Fruit fly (Drosophila melanogaster) whole organism, prepupa: Measurements from ENCODE around the gene shf.

Source experiments
- CG10631 ChIP-seq: fragments of 200-800 bp; sonication (Bioruptor generic); optimal IDR thresholded peaks from 2 replicates; lab custom pipeline; 2016; ENCODE audit warnings: missing biosample characterization, missing genetic modification characterization
- CG11294 ChIP-seq: fragments of 200-800 bp; sonication (Bioruptor generic); IDR thresholded peaks from 2 replicates; pipeline ENCODE4 v1.3.6; 2022; ENCODE audit warnings: missing biosample characterization, missing genetic modification characterization
- CG11762 ChIP-seq: fragments of 200-800 bp; sonication (Bioruptor generic); optimal IDR thresholded peaks from 3 replicates; lab custom pipeline; 2016; ENCODE audit warnings: missing biosample characterization, missing genetic modification characterization; ENCODE audit not compliant: insufficient read depth
- CG15336 ChIP-seq: fragments of 200-800 bp; sonication (Bioruptor generic); IDR thresholded peaks from 2 replicates; pipeline ENCODE4 v1.3.6; 2022; ENCODE audit warnings: missing biosample characterization, missing genetic modification characterization
- CG1621 ChIP-seq: fragments of 200-800 bp; sonication (Bioruptor generic); optimal IDR thresholded peaks from 3 replicates; lab custom pipeline; 2018; ENCODE audit warnings: missing biosample characterization, mild to moderate bottlenecking, missing genetic modification characterization
- CG16779 ChIP-seq: fragments of 200-800 bp; sonication (Bioruptor generic); optimal IDR thresholded peaks from 3 replicates; lab custom pipeline; 2017; ENCODE audit warnings: missing biosample characterization, mild to moderate bottlenecking, missing genetic modification characterization
- CG31627 ChIP-seq: fragments of 200-800 bp; sonication (Bioruptor generic); optimal IDR thresholded peaks from 3 replicates; lab custom pipeline; 2016; ENCODE audit warnings: missing biosample characterization, missing genetic modification characterization
- CG34406 ChIP-seq: fragments of 200-800 bp; sonication (Bioruptor generic); optimal IDR thresholded peaks from 3 replicates; lab custom pipeline; 2016; ENCODE audit warnings: missing biosample characterization, missing genetic modification characterization
- CG3919 ChIP-seq: fragments of 200-800 bp; sonication (Bioruptor generic); optimal IDR thresholded peaks from 3 replicates; lab custom pipeline; 2016; ENCODE audit warnings: missing biosample characterization, missing genetic modification characterization
- CG4318 ChIP-seq: fragments of 200-800 bp; sonication (Bioruptor generic); optimal IDR thresholded peaks from 3 replicates; lab custom pipeline; 2017; ENCODE audit warnings: missing biosample characterization, mild to moderate bottlenecking, missing genetic modification characterization
- CG6163 ChIP-seq: fragments of 200-800 bp; sonication (Bioruptor generic); IDR thresholded peaks from 3 replicates; pipeline ENCODE4 v1.3.6; 2022; ENCODE audit warnings: missing biosample characterization, missing genetic modification characterization
- CG6276 ChIP-seq: fragments of 200-800 bp; sonication (Bioruptor generic); optimal IDR thresholded peaks from 2 replicates; lab custom pipeline; 2017; ENCODE audit warnings: missing biosample characterization, mild to moderate bottlenecking, missing genetic modification characterization
- CG6792 ChIP-seq: fragments of 200-800 bp; sonication (Bioruptor generic); optimal IDR thresholded peaks from 3 replicates; lab custom pipeline; 2016; ENCODE audit warnings: missing biosample characterization, missing genetic modification characterization
- CG6808 ChIP-seq: fragments of 200-800 bp; sonication (Bioruptor generic); optimal IDR thresholded peaks from 3 replicates; lab custom pipeline; 2017; ENCODE audit warnings: missing biosample characterization, missing genetic modification characterization, mild to moderate bottlenecking, moderate library complexity, missing genetic modification reagents
- CG6854 ChIP-seq: fragments of 200-800 bp; sonication (Bioruptor generic); optimal IDR thresholded peaks from 2 replicates; lab custom pipeline; 2017; ENCODE audit warnings: missing biosample characterization, mild to moderate bottlenecking, missing genetic modification characterization
- CG7368 ChIP-seq: fragments of 200-800 bp; sonication (Bioruptor generic); optimal IDR thresholded peaks from 3 replicates; lab custom pipeline; 2016; ENCODE audit warnings: missing biosample characterization, missing genetic modification characterization
- CG8119 ChIP-seq: fragments of 200-800 bp; sonication (Bioruptor generic); IDR thresholded peaks from 3 replicates; pipeline ENCODE4 v1.3.6; 2022; ENCODE audit warnings: missing biosample characterization, missing genetic modification characterization
- CG8319 ChIP-seq: fragments of 200-800 bp; sonication (Bioruptor generic); optimal IDR thresholded peaks from 3 replicates; lab custom pipeline; 2016; ENCODE audit warnings: missing biosample characterization, missing genetic modification characterization
- CG8632 ChIP-seq: fragments of 200-800 bp; sonication (Bioruptor generic); optimal IDR thresholded peaks from 3 replicates; lab custom pipeline; 2016; ENCODE audit warnings: missing biosample characterization, missing genetic modification characterization
- CG9139 ChIP-seq: fragments of 200-800 bp; sonication (Bioruptor generic); optimal IDR thresholded peaks from 3 replicates; lab custom pipeline; 2017; ENCODE audit warnings: missing biosample characterization, mild to moderate bottlenecking, missing genetic modification characterization
- Eip78C ChIP-seq: fragments of 200-800 bp; sonication (Bioruptor generic); peaks from one replicate; lab custom pipeline; 2016; ENCODE audit warnings: missing biosample characterization, missing genetic modification characterization
- Ets21C ChIP-seq: fragments of 200-800 bp; sonication (Bioruptor generic); optimal IDR thresholded peaks from 3 replicates; lab custom pipeline; 2016; ENCODE audit warnings: missing biosample characterization, missing genetic modification characterization
- Ets96B ChIP-seq: fragments of 200-800 bp; optimal IDR thresholded peaks from 2 replicates; lab custom pipeline; 2019; ENCODE audit warnings: missing biosample characterization, mild to moderate bottlenecking, missing genetic modification characterization, moderate library complexity
- Hr38 ChIP-seq: sonication (Bioruptor generic); optimal IDR thresholded peaks from 2 replicates; lab custom pipeline; 2016; ENCODE audit warnings: missing biosample characterization, missing genetic modification characterization
- Hr39 ChIP-seq: fragments of 200-800 bp; sonication (Bioruptor generic); optimal IDR thresholded peaks from 2 replicates; lab custom pipeline; 2016; ENCODE audit warnings: missing biosample characterization, missing genetic modification characterization
- Hr4 ChIP-seq: fragments of 200-800 bp; sonication (Bioruptor generic); optimal IDR thresholded peaks from 3 replicates; lab custom pipeline; 2016; ENCODE audit warnings: missing biosample characterization, missing genetic modification characterization
- Lpt ChIP-seq: fragments of 200-800 bp; sonication (Bioruptor generic); optimal IDR thresholded peaks from 3 replicates; lab custom pipeline; 2016; ENCODE audit warnings: missing biosample characterization, missing genetic modification characterization
- OdsH ChIP-seq: fragments of 200-800 bp; sonication (Bioruptor generic); optimal IDR thresholded peaks from 3 replicates; lab custom pipeline; 2016; ENCODE audit warnings: missing biosample characterization, missing genetic modification characterization
- Smox ChIP-seq: fragments of 200-800 bp; sonication (Bioruptor generic); optimal IDR thresholded peaks from 3 replicates; lab custom pipeline; 2016; ENCODE audit warnings: missing biosample characterization, missing genetic modification characterization
- Sox102F ChIP-seq: fragments of 200-800 bp; sonication (Bioruptor generic); optimal IDR thresholded peaks from 2 replicates; lab custom pipeline; 2016; ENCODE audit warnings: missing biosample characterization, mild to moderate bottlenecking, missing genetic modification characterization
- Sox14 ChIP-seq: fragments of 200-800 bp; sonication (Bioruptor generic); optimal IDR thresholded peaks from 3 replicates; lab custom pipeline; 2016; ENCODE audit warnings: missing biosample characterization, missing genetic modification characterization
- Sox15 ChIP-seq: fragments of 200-800 bp; sonication (Bioruptor generic); optimal IDR thresholded peaks from 3 replicates; lab custom pipeline; 2016; ENCODE audit warnings: missing biosample characterization, missing genetic modification characterization
- achi ChIP-seq: fragments of 200-800 bp; sonication (Bioruptor generic); optimal IDR thresholded peaks from 3 replicates; lab custom pipeline; 2016; ENCODE audit warnings: missing biosample characterization, missing genetic modification characterization
- acj6 ChIP-seq: fragments of 200-800 bp; sonication (Bioruptor generic); optimal IDR thresholded peaks from 3 replicates; lab custom pipeline; 2016; ENCODE audit warnings: missing biosample characterization, missing genetic modification characterization
- cyc ChIP-seq: fragments of 200-800 bp; sonication (Bioruptor generic); optimal IDR thresholded peaks from 3 replicates; lab custom pipeline; 2016; ENCODE audit warnings: missing biosample characterization, missing genetic modification characterization
- dac ChIP-seq: fragments of 200-800 bp; sonication (Bioruptor generic); optimal IDR thresholded peaks from 2 replicates; lab custom pipeline; 2017; ENCODE audit warnings: missing biosample characterization, mild to moderate bottlenecking, missing genetic modification characterization
- dsx ChIP-seq: fragments of 200-800 bp; optimal IDR thresholded peaks from 3 replicates; lab custom pipeline; 2019; ENCODE audit warnings: missing biosample characterization, mild to moderate bottlenecking, missing genetic modification characterization, moderate library complexity; ENCODE audit not compliant: poor library complexity, severe bottlenecking
- eg ChIP-seq: fragments of 200-800 bp; sonication (Bioruptor generic); IDR thresholded peaks from 3 replicates; pipeline ENCODE4 v1.3.6; 2022; ENCODE audit warnings: missing biosample characterization, missing genetic modification characterization
- fd59A ChIP-seq: fragments of 200-800 bp; sonication (Bioruptor generic); optimal IDR thresholded peaks from 2 replicates; lab custom pipeline; 2017; ENCODE audit warnings: missing biosample characterization, mild to moderate bottlenecking, missing genetic modification characterization, missing genetic modification reagents
- lz ChIP-seq: fragments of 200-800 bp; sonication (Bioruptor generic); optimal IDR thresholded peaks from 3 replicates; lab custom pipeline; 2016; ENCODE audit warnings: missing biosample characterization, missing genetic modification characterization
- net ChIP-seq: fragments of 200-800 bp; sonication (Bioruptor generic); optimal IDR thresholded peaks from 3 replicates; lab custom pipeline; 2016; ENCODE audit warnings: missing biosample characterization, missing genetic modification characterization
- pdm3 ChIP-seq: fragments of 200-800 bp; sonication (Bioruptor generic); optimal IDR thresholded peaks from 3 replicates; lab custom pipeline; 2016; ENCODE audit warnings: missing biosample characterization, missing genetic modification characterization
- salr ChIP-seq, 2 experiments: fragments of 200-800 bp; sonication (Bioruptor generic); optimal IDR thresholded peaks; 3 replicates each; lab custom pipeline; 2016 to 2018; ENCODE audit warnings: missing biosample characterization in 2 of 2, missing genetic modification characterization in 2 of 2, mild to moderate bottlenecking in 1 of 2
- ss ChIP-seq, 2 experiments: fragments of 200-800 bp; sonication (Bioruptor generic); optimal IDR thresholded peaks; 2 replicates in 1 of 2; 3 replicates in 1 of 2; lab custom pipeline; 2017 to 2018; ENCODE audit warnings: mild to moderate bottlenecking in 2 of 2, missing biosample characterization in 2 of 2, missing genetic modification characterization in 2 of 2, moderate library complexity in 1 of 2
- svp ChIP-seq: fragments of 200-800 bp; sonication (Bioruptor generic); peaks from one replicate; lab custom pipeline; 2016; ENCODE audit warnings: missing biosample characterization, missing genetic modification characterization
- topi ChIP-seq: fragments of 200-800 bp; sonication (Bioruptor generic); optimal IDR thresholded peaks from 3 replicates; lab custom pipeline; 2016; ENCODE audit warnings: missing biosample characterization, missing genetic modification characterization
- vri ChIP-seq: fragments of 200-800 bp; sonication (Bioruptor generic); optimal IDR thresholded peaks from 3 replicates; lab custom pipeline; 2016; ENCODE audit warnings: missing biosample characterization, mild to moderate bottlenecking, missing genetic modification characterization

Gene shf

dm6 chrX:6791531-6791930 lies 12.1 kb upstream of the shf start (continued):
- TF ChIP-seq ss (GFP tag; optimal IDR thresholded peaks at IDR 0.05; lab: Kevin White, UChicago): no peak
- peak; percentile 92 for TF ChIP-seq CG8119 (GFP tag; lab: Robert Waterston, UW)
- peak; percentile 64 for TF ChIP-seq CG6792 (GFP tag; lab: Kevin White, UChicago)
- peak; percentile 68 for TF ChIP-seq svp (GFP tag; lab: Kevin White, UChicago)
- peak; percentile 65 for TF ChIP-seq CG34406 (GFP tag; lab: Kevin White, UChicago)
- peak; percentile 78 for TF ChIP-seq Sox102F (GFP tag; lab: Kevin White, UChicago)
- no peak for TF ChIP-seq CG9139 (GFP tag; lab: Kevin White, UChicago)

- TF ChIP-seq svp (GFP tag; lab: Kevin White, UChicago): peak; percentile 97
- TF ChIP-seq CG16779 (tag; lab: Kevin White, UChicago): no peak
- no peak for TF ChIP-seq salr (GFP tag; optimal IDR thresholded peaks at IDR 0.05; lab: Kevin White, UChicago)
- peak; percentile 37 for TF ChIP-seq Eip78C (GFP tag; lab: Kevin White, UChicago)
Measured at dm6 chrX:6790944-6791343, 11.5 kb upstream of the shf start.

- TF ChIP-seq CG11762 (GFP tag; lab: Kevin White, UChicago) (no peak), achi (no peak), CG6163 (no peak), OdsH (GFP tag; lab: Kevin White, UChicago) (peak; percentile 32), net (no peak), CG16779 (tag; lab: Kevin White, UChicago) (no peak), pdm3 (GFP tag; lab: Kevin White, UChicago) (peak; percentile 1), ss (GFP tag; optimal IDR thresholded peaks at IDR 0.05; lab: Kevin White, UChicago) (no peak), CG6276 (no peak), Sox14 (GFP tag; lab: Kevin White, UChicago) (no peak), CG7368 (no peak), lz (GFP tag; lab: Kevin White, UChicago) (peak; percentile 1), Hr39 (GFP tag; lab: Kevin White, UChicago) (peak; percentile 20), CG10631 (no peak), CG4318 (no peak), Eip78C (GFP tag; lab: Kevin White, UChicago) (peak; percentile 78), Smox (no peak), vri (GFP tag; lab: Kevin White, UChicago) (no peak), CG6854 (GFP tag; lab: Kevin White, UChicago) (no peak), CG3919 (GFP tag; lab: Kevin White, UChicago) (no peak), acj6 (GFP tag; lab: Kevin White, UChicago) (peak; percentile 9), CG8319 (no peak), CG15336 (GFP tag; lab: Robert Waterston, UW) (no peak), Lpt (no peak), CG6808 (peak; percentile 0), cyc (GFP tag; lab: Kevin White, UChicago) (peak; percentile 4), Hr4 (peak; percentile 13), dsx (no peak), CG6792 (GFP tag; lab: Kevin White, UChicago) (no peak), eg (GFP tag; lab: Robert Waterston, UW) (no peak), svp (GFP tag; lab: Kevin White, UChicago) (peak; percentile 68), CG31627 (peak; percentile 20), Ets21C (no peak), CG9139 (GFP tag; lab: Kevin White, UChicago) (no peak), Sox15 (GFP tag; lab: Kevin White, UChicago) (no peak), CG1621 (no peak), CG8119 (GFP tag; lab: Robert Waterston, UW) (no peak), CG8632 (GFP tag; lab: Kevin White, UChicago) (no peak), Ets96B (peak; percentile 5), CG11294 (GFP tag; lab: Robert Waterston, UW) (no peak), topi (no peak), dac (GFP tag; lab: Kevin White, UChicago) (no peak), salr (GFP tag; optimal IDR thresholded peaks at IDR 0.05; lab: Kevin White, UChicago) (no peak), Sox102F (GFP tag; lab: Kevin White, UChicago) (no peak), Hr38 (GFP tag; lab: Kevin White, UChicago) (no peak), fd59A (GFP tag; lab: Kevin White, UChicago) (no peak)
Measured at dm6 chrX:6778780-6779179, 679 bp downstream of the shf start.
